Worm (Caenorhabditis elegans) whole organism, L4 larva: ENCODE measurements around the gene T24B8.4.

Experiments
- aha-1 ChIP-seq: fragments of 150-350 bp; peaks from one replicate; lab custom pipeline; 2014; ENCODE audit warnings: missing biosample characterization, missing genetic modification characterization
- ceh-28 ChIP-seq: fragments of 150-350 bp; optimal IDR thresholded peaks from 2 replicates; lab custom pipeline; 2014; ENCODE audit warnings: missing biosample characterization, missing genetic modification reagents, missing genetic modification characterization
- ceh-82 ChIP-seq: sonication (generic microtip); optimal IDR thresholded peaks from 2 replicates; lab custom pipeline; 2017; ENCODE audit warnings: missing biosample characterization, missing genetic modification characterization
- egl-27 ChIP-seq: sonication (generic microtip); optimal IDR thresholded peaks from 3 replicates; lab custom pipeline; 2017; ENCODE audit warnings: missing biosample characterization, missing genetic modification reagents, missing genetic modification characterization
- fkh-10 ChIP-seq: fragments of 150-350 bp; optimal IDR thresholded peaks from 2 replicates; lab custom pipeline; 2014; ENCODE audit warnings: missing biosample characterization, missing genetic modification reagents, missing genetic modification characterization
- mep-1 ChIP-seq: fragments of 150-350 bp; sonication (generic microtip); optimal IDR thresholded peaks from 3 replicates; lab custom pipeline; 2014; ENCODE audit warnings: missing biosample characterization, missing genetic modification characterization
- nhr-111 ChIP-seq: fragments of 200-800 bp; sonication (Bioruptor generic); optimal IDR thresholded peaks from 2 replicates; lab custom pipeline; 2018; ENCODE audit warnings: mild to moderate bottlenecking, missing genetic modification characterization, missing compliant biosample characterization
- nhr-237 ChIP-seq: sonication (generic microtip); optimal IDR thresholded peaks from 2 replicates; lab custom pipeline; 2017; ENCODE audit warnings: missing biosample characterization, missing genetic modification characterization
- unc-130 ChIP-seq: sonication (generic microtip); optimal IDR thresholded peaks from 2 replicates; lab custom pipeline; 2016; ENCODE audit warnings: missing genetic modification reagents, missing genetic modification characterization, missing compliant biosample characterization
- unc-62 ChIP-seq, 3 experiments: fragments of 150-350 bp in 1 of 3; sonication (generic microtip); optimal IDR thresholded peaks in 2 of 3; peaks in 1 of 3; 1 replicate in 1 of 3; 2 replicates in 2 of 3; lab custom pipeline; 2014 to 2017; ENCODE audit warnings: missing biosample characterization in 3 of 3, missing genetic modification characterization in 3 of 3, missing genetic modification reagents in 3 of 3, missing genotype in 1 of 3

DNA sequence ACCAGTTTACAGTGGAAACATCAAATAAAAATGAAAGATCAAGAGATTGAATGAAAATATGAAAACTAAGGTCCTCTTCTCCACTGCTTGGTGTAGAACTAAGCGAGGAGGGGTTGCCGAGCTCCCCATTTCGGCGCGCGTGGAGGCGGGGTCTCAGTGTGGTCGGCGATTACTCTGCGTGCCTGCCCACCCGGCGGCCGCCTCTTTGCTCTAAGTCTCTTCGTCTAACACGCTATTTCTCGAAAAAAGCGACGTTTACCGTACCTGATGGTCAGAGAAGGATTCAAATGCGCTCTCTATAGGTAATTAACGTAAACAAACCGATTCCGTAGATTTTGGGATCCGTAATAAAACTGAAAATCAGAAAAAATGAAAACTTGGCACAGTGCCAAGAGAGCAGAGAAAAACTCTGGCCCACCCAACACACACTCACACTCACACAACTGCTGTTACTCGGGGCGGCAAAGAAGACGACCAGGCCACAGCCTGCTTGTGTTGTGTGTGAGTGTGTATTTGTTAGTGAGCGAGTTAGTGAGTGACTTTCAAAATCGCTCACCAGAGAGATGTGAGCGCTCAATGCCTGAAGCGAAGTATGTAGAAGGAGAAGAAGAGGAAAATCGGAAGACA is 9.0 kb downstream of the T24B8.4 start:
- TF ChIP-seq aha-1 (tag; lab: Kevin White, UChicago): peak; percentile 97
- peak; percentile 89 for TF ChIP-seq mep-1 (tag; lab: Kevin White, UChicago)
- TF ChIP-seq egl-27 (tag; lab: Kevin White, UChicago): peak; percentile 3
- no peak for TF ChIP-seq nhr-111 (GFP tag; lab: Kevin White, UChicago)
- TF ChIP-seq nhr-237 (tag; lab: Kevin White, UChicago): no peak
- no peak for TF ChIP-seq unc-62 (GFP tag; optimal IDR thresholded peaks at IDR 0.05 in 1 of 2; lab: Kevin White, UChicago)
- TF ChIP-seq unc-62 (tag; optimal IDR thresholded peaks at IDR 0.05; lab: Kevin White, UChicago): no peak
- no peak for TF ChIP-seq unc-130 (GFP tag; lab: Kevin White, UChicago)
- TF ChIP-seq ceh-82 (tag; lab: Kevin White, UChicago): no peak
- no peak for TF ChIP-seq fkh-10 (GFP tag; lab: Kevin White, UChicago)
- no peak for TF ChIP-seq ceh-28
